Worm (Caenorhabditis elegans): ENCODE data around the gene H03G16.7.

DNA sequence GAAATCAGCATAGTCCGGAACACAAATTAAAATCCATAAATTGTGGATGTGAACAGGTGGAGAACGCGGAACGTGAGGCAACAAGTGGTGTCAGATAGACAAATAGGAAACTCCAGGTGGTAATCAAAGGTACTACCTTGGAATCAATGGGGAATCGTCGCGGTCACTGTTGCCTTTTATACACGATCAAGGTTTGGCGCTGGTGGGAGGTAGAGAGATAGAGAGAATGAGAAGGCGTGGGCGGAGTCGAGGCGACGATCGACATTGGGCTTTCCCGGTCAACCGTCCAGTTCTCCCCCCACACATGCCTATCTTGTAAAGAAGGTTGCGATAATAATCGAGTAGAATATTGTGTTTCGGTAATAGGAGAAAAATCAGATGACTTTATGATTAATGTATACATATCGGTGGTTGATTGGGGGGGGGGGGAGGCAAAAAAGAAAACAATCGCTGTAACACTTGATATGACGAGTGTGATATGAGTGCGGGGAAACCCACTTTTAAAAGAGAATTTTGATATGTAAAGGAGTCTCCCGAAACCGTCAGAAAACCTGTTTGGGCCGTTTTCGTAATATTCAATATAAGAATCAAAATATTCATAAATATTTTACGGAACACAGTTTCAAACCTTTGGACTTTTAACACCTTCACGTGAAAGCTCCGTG lies 21.9 kb upstream of the H03G16.7 start, which contains the start of the genes H40L08.8, H40L08.2 and H40L08.7:
- TF ChIP-seq ama-1 (optimal IDR thresholded peaks at IDR 0.05) (no peak), ahr-1 (tag; optimal IDR thresholded peaks at IDR 0.05) (no peak), K09A11.1 (tag; optimal IDR thresholded peaks at IDR 0.05; ENCODE audit: insufficient read depth) (no peak), ets-4 (tag; optimal IDR thresholded peaks at IDR 0.05) (no peak), syd-9 (tag; optimal IDR thresholded peaks at IDR 0.05) (no peak), che-1 (tag; optimal IDR thresholded peaks at IDR 0.05) (no peak)

All from whole organism, late embryonic.